Worm (Caenorhabditis elegans) whole organism, L4 larva: ENCODE measurements around the gene F55C10.4.

Source experiments
- F10B5.3 ChIP-seq: sonication (generic microtip); optimal IDR thresholded peaks from 2 replicates; lab custom pipeline; 2016; ENCODE audit warnings: mild to moderate bottlenecking, missing genetic modification characterization, missing compliant biosample characterization
- R02D3.7 ChIP-seq: fragments of 150-350 bp; sonication (generic microtip); optimal IDR thresholded peaks from 3 replicates; lab custom pipeline; 2014; ENCODE audit warnings: missing biosample characterization, missing genetic modification characterization
- Y5F2A.4 ChIP-seq: fragments of 200-800 bp; sonication (Bioruptor generic); optimal IDR thresholded peaks from 2 replicates; lab custom pipeline; 2018; ENCODE audit warnings: mild to moderate bottlenecking, missing genetic modification characterization, missing compliant biosample characterization
- Y75B8A.6 ChIP-seq: fragments of 200-800 bp; sonication (Bioruptor generic); IDR thresholded peaks from 2 replicates; pipeline ENCODE4 v1.3.6; 2022; ENCODE audit warnings: missing genetic modification reagents, missing genetic modification characterization, missing compliant biosample characterization
- aha-1 ChIP-seq: fragments of 150-350 bp; peaks from one replicate; lab custom pipeline; 2014; ENCODE audit warnings: missing biosample characterization, missing genetic modification characterization
- ces-1 ChIP-seq: fragments of 150-350 bp; sonication (generic microtip); optimal IDR thresholded peaks from 4 replicates; lab custom pipeline; 2014; ENCODE audit warnings: missing biosample characterization, missing genetic modification reagents, missing genetic modification characterization
- daf-16 ChIP-seq, 3 experiments: sonication (generic microtip); optimal IDR thresholded peaks; 2 replicates each; lab custom pipeline; 2016 to 2017; ENCODE audit warnings: missing genetic modification characterization in 3 of 3, missing genetic modification reagents in 3 of 3, mild to moderate bottlenecking in 2 of 3, missing compliant biosample characterization in 2 of 3, missing biosample characterization in 1 of 3, moderate library complexity in 1 of 3
- dmd-6 ChIP-seq: fragments of 200-800 bp; sonication (Bioruptor generic); IDR thresholded peaks from 2 replicates; pipeline ENCODE4 v1.3.6; 2022; ENCODE audit warnings: missing genetic modification reagents, missing genetic modification characterization, missing compliant biosample characterization
- egl-43 ChIP-seq: fragments of 200-800 bp; sonication (Bioruptor generic); IDR thresholded peaks from 2 replicates; pipeline ENCODE4 v1.3.6; 2022; ENCODE audit warnings: missing genetic modification reagents, missing genetic modification characterization, missing compliant biosample characterization
- fkh-10 ChIP-seq: fragments of 150-350 bp; optimal IDR thresholded peaks from 2 replicates; lab custom pipeline; 2014; ENCODE audit warnings: missing biosample characterization, missing genetic modification reagents, missing genetic modification characterization
- lin-38 ChIP-seq: fragments of 200-800 bp; sonication (Bioruptor generic); IDR thresholded peaks from 2 replicates; pipeline ENCODE4 v1.3.6; 2022; ENCODE audit warnings: missing genetic modification reagents, missing genetic modification characterization, missing compliant biosample characterization
- mep-1 ChIP-seq: fragments of 150-350 bp; sonication (generic microtip); optimal IDR thresholded peaks from 3 replicates; lab custom pipeline; 2014; ENCODE audit warnings: missing biosample characterization, missing genetic modification characterization
- mes-2 ChIP-seq: sonication (generic microtip); optimal IDR thresholded peaks from 2 replicates; lab custom pipeline; 2016; ENCODE audit warnings: missing genotype, mild to moderate bottlenecking, missing genetic modification characterization, missing compliant biosample characterization; ENCODE audit not compliant: poor library complexity, severe bottlenecking
- mxl-2 ChIP-seq: fragments of 200-800 bp; sonication (Bioruptor generic); conservative IDR thresholded peaks from 2 replicates; pipeline ENCODE4 v1.3.6; 2022; ENCODE audit warnings: missing genetic modification reagents, missing genetic modification characterization, missing compliant biosample characterization
- nhr-111 ChIP-seq: fragments of 200-800 bp; sonication (Bioruptor generic); optimal IDR thresholded peaks from 2 replicates; lab custom pipeline; 2018; ENCODE audit warnings: mild to moderate bottlenecking, missing genetic modification characterization, missing compliant biosample characterization
- pqm-1 ChIP-seq: sonication (generic microtip); optimal IDR thresholded peaks from 2 replicates; lab custom pipeline; 2017; ENCODE audit warnings: missing biosample characterization, missing genetic modification characterization
- sdz-12 ChIP-seq: fragments of 200-800 bp; sonication (Bioruptor generic); optimal IDR thresholded peaks from 2 replicates; lab custom pipeline; 2018; ENCODE audit warnings: mild to moderate bottlenecking, missing genetic modification characterization, missing compliant biosample characterization
- set-16 ChIP-seq: fragments of 200-800 bp; sonication (Bioruptor generic); IDR thresholded peaks from 2 replicates; pipeline ENCODE4 v1.3.6; 2022; ENCODE audit warnings: missing genetic modification reagents, missing genetic modification characterization, missing compliant biosample characterization
- spr-1 ChIP-seq: sonication (generic microtip); optimal IDR thresholded peaks from 2 replicates; lab custom pipeline; 2016; ENCODE audit warnings: mild to moderate bottlenecking, missing genetic modification characterization, missing compliant biosample characterization
- unc-130 ChIP-seq: sonication (generic microtip); optimal IDR thresholded peaks from 2 replicates; lab custom pipeline; 2016; ENCODE audit warnings: missing genetic modification reagents, missing genetic modification characterization, missing compliant biosample characterization
- unc-62 ChIP-seq, 3 experiments: fragments of 150-350 bp in 1 of 3; sonication (generic microtip); optimal IDR thresholded peaks in 2 of 3; peaks in 1 of 3; 1 replicate in 1 of 3; 2 replicates in 2 of 3; lab custom pipeline; 2014 to 2017; ENCODE audit warnings: missing biosample characterization in 3 of 3, missing genetic modification characterization in 3 of 3, missing genetic modification reagents in 3 of 3, missing genotype in 1 of 3
- ztf-11 ChIP-seq: fragments of 150-350 bp; optimal IDR thresholded peaks from 2 replicates; lab custom pipeline; 2014; ENCODE audit warnings: missing biosample characterization, missing genetic modification characterization

The F55C10.4 gene

ce11 chrV:11424565-11424964 is 38.0 kb downstream of the F55C10.4 start, which contains the start of gene T26H10.2:
Gene T26H10.2 (minus strand): TSS chrV:11424665.
- no peak for TF ChIP-seq mes-2
- TF ChIP-seq mep-1 (tag; lab: Kevin White, UChicago), result no peak
- no peak for TF ChIP-seq mxl-2 (GFP tag; lab: Robert Waterston, UW)
- no peak for TF ChIP-seq set-16 (GFP tag; lab: Robert Waterston, UW)
- no peak for TF ChIP-seq sdz-12 (GFP tag; lab: Kevin White, UChicago)
- no peak for TF ChIP-seq pqm-1 (tag; lab: Kevin White, UChicago)
- no peak for TF ChIP-seq egl-43 (GFP tag; lab: Robert Waterston, UW)
- TF ChIP-seq dmd-6 (GFP tag; lab: Robert Waterston, UW), result no peak
- TF ChIP-seq R02D3.7 (tag; lab: Kevin White, UChicago), result no peak
- no peak for TF ChIP-seq Y5F2A.4 (GFP tag; lab: Kevin White, UChicago)
- TF ChIP-seq F10B5.3, result no peak
- TF ChIP-seq daf-16 (GFP tag; optimal IDR thresholded peaks at IDR 0.05; lab: Kevin White, UChicago), result no peak
- no peak for TF ChIP-seq daf-16 (tag; optimal IDR thresholded peaks at IDR 0.05; lab: Kevin White, UChicago)
- TF ChIP-seq unc-130 (GFP tag; lab: Kevin White, UChicago), result no peak
- TF ChIP-seq spr-1 (tag; lab: Kevin White, UChicago), result no peak
- TF ChIP-seq lin-38 (GFP tag; lab: Robert Waterston, UW), result no peak

- TF ChIP-seq ztf-11 (tag; lab: Kevin White, UChicago) (no peak), ces-1 (GFP tag; lab: Kevin White, UChicago) (peak; percentile 71)
Observed at ce11 chrV:11428728-11429127, 42.2 kb downstream of the F55C10.4 start.

- TF ChIP-seq Y75B8A.6 (GFP tag; lab: Robert Waterston, UW) (no peak), fkh-10 (peak; percentile 17)
Observed at ce11 chrV:11430823-11431222, 44.3 kb downstream of the F55C10.4 start.

ce11 chrV:11435242-11435641 is 48.7 kb downstream of the F55C10.4 start:
- TF ChIP-seq nhr-111 (GFP tag; lab: Kevin White, UChicago) (no peak), unc-62 (GFP tag; optimal IDR thresholded peaks at IDR 0.05 in 1 of 2; lab: Kevin White, UChicago) (peak in 1 of 2 experiments; percentile 91), unc-62 (tag; optimal IDR thresholded peaks at IDR 0.05; lab: Kevin White, UChicago) (no peak)

- TF ChIP-seq aha-1 (peak; percentile 80), ztf-11 (tag; lab: Kevin White, UChicago) (no peak)
Observed at ce11 chrV:11436407-11436806, 49.9 kb downstream of the F55C10.4 start.
